Worm (Caenorhabditis elegans) whole organism, L1 larva: ENCODE measurements around the gene lsm-3.

Experiments used
- efl-1 ChIP-seq, 4 experiments: fragments of 150-350 bp; optimal IDR thresholded peaks in 3 of 4; peaks in 1 of 4; 1 replicate in 1 of 4; 2 replicates in 3 of 4; lab custom pipeline; 2014; ENCODE audit warnings: missing biosample characterization in 2 of 4, missing genetic modification characterization in 2 of 4, missing genetic modification reagents in 2 of 4
- elt-3 ChIP-seq, 6 experiments: fragments of 150-350 bp in 1 of 6; sonication (generic microtip); optimal IDR thresholded peaks; 2 replicates each; lab custom pipeline; 2017 to 2018; ENCODE audit warnings: missing biosample characterization in 6 of 6, missing genetic modification characterization in 6 of 6, inconsistent platforms in 1 of 6
- irx-1 ChIP-seq: sonication (generic microtip); optimal IDR thresholded peaks from 2 replicates; lab custom pipeline; 2016; ENCODE audit warnings: missing genetic modification characterization, missing compliant biosample characterization
- jun-1 ChIP-seq: fragments of 150-350 bp; optimal IDR thresholded peaks from 2 replicates; lab custom pipeline; 2014; ENCODE audit warnings: missing biosample characterization, missing genetic modification reagents, missing genetic modification characterization
- lin-39 ChIP-seq: fragments of 150-350 bp; optimal IDR thresholded peaks from 2 replicates; lab custom pipeline; 2014; ENCODE audit warnings: missing biosample characterization, missing genetic modification reagents, missing genetic modification characterization
- nhr-71 ChIP-seq: sonication (generic microtip); optimal IDR thresholded peaks from 2 replicates; lab custom pipeline; 2016; ENCODE audit warnings: mild to moderate bottlenecking, missing genetic modification characterization, moderate library complexity, missing compliant biosample characterization
- nhr-85 ChIP-seq: sonication (generic microtip); peaks from one replicate; lab custom pipeline; 2016; ENCODE audit warnings: missing genetic modification characterization, inconsistent platforms, missing compliant biosample characterization
- tbx-2 ChIP-seq: sonication (generic microtip); optimal IDR thresholded peaks from 2 replicates; lab custom pipeline; 2016; ENCODE audit warnings: missing genetic modification characterization, missing compliant biosample characterization

- TF ChIP-seq efl-1 (optimal IDR thresholded peaks at IDR 0.05; lab: Kevin White, UChicago) (no peak), efl-1 (GFP tag; optimal IDR thresholded peaks at IDR 0.05 in 1 of 2; lab: Kevin White, UChicago) (no peak), elt-3 (tag; optimal IDR thresholded peaks at IDR 0.05; lab: Kevin White, UChicago) (no peak), jun-1 (peak; percentile 75), nhr-71 (tag; lab: Kevin White, UChicago) (no peak), irx-1 (no peak), tbx-2 (no peak), lin-39 (no peak), nhr-85 (tag; lab: Kevin White, UChicago) (no peak)
These were observed 40.9 kb upstream of the lsm-3 start for ce11 chrIV:13346078-13346477.
